Fruit fly (Drosophila melanogaster): ENCODE measurements around the gene CG1239.

CG1239 gene

dm6 chr3R:5736305-5736869 is 3.1 kb downstream of the CG1239 start, which contains the start of the genes CG2100 and CG1236 (continued):
- peak; percentile 78 for TF ChIP-seq Six4 (GFP tag; optimal IDR thresholded peaks at IDR 0.05)
- peak; percentile 11 for TF ChIP-seq CG9609 (GFP tag; optimal IDR thresholded peaks at IDR 0.05)
- TF ChIP-seq Sry-β (GFP tag; optimal IDR thresholded peaks at IDR 0.05): peak; percentile 29
- no peak for TF ChIP-seq vnd (GFP tag; IDR thresholded peaks at IDR 0.05; ENCODE audit: partially characterized antibody)
- TF ChIP-seq stc (GFP tag; IDR thresholded peaks at IDR 0.05): peak; percentile 56
- TF ChIP-seq her (GFP tag; optimal IDR thresholded peaks at IDR 0.05): no peak
- TF ChIP-seq kay (GFP tag; optimal IDR thresholded peaks at IDR 0.05): peak; percentile 24
- TF ChIP-seq ci (GFP tag; IDR thresholded peaks at IDR 0.05): no peak; the same call in 2 of the 3 replicates
- TF ChIP-seq unc-4 (GFP tag; IDR thresholded peaks at IDR 0.05; ENCODE audit: partially characterized antibody): no peak
- TF ChIP-seq Trl (optimal IDR thresholded peaks at IDR 0.05): no peak
- TF ChIP-seq Trl (GFP tag; optimal IDR thresholded peaks at IDR 0.05): peak; percentile 14
- peak; percentile 75 for TF ChIP-seq al (GFP tag; IDR thresholded peaks at IDR 0.05)
- no peak for TF ChIP-seq luna (GFP tag; optimal IDR thresholded peaks at IDR 0.05)
- TF ChIP-seq TFAM (GFP tag; optimal IDR thresholded peaks at IDR 0.05): no peak
- TF ChIP-seq Ssrp (tag; optimal IDR thresholded peaks at IDR 0.05): peak; percentile 90
- TF ChIP-seq HLHmδ (GFP tag; optimal IDR thresholded peaks at IDR 0.05): no peak
- TF ChIP-seq br (optimal IDR thresholded peaks at IDR 0.05): no peak
- TF ChIP-seq sob (GFP tag; IDR thresholded peaks at IDR 0.05): peak; percentile 75
- no peak for TF ChIP-seq CG31365 (tag; optimal IDR thresholded peaks at IDR 0.05)
- TF ChIP-seq gsb (GFP tag; IDR thresholded peaks at IDR 0.05): no peak
- peak; percentile 77 for TF ChIP-seq Drgx (GFP tag; IDR thresholded peaks at IDR 0.05)
- TF ChIP-seq NfI (GFP tag; optimal IDR thresholded peaks at IDR 0.05): peak; percentile 85
- peak; percentile 94 for TF ChIP-seq CG8924 (tag; optimal IDR thresholded peaks at IDR 0.05)
- TF ChIP-seq peb (GFP tag; IDR thresholded peaks at IDR 0.05): 0 out of 2 replicates have a peak, but pooled peaks have one; percentile 19
- peak; percentile 91 for TF ChIP-seq bcd (GFP tag; optimal IDR thresholded peaks at IDR 0.05)
- no peak for TF ChIP-seq CG8089 (GFP tag; optimal IDR thresholded peaks at IDR 0.05)
- peak; percentile 71 for TF ChIP-seq CG12104 (GFP tag; optimal IDR thresholded peaks at IDR 0.05)
- peak; percentile 11 for TF ChIP-seq CG9876 (GFP tag; optimal IDR thresholded peaks at IDR 0.05)
- peak; percentile 32 for TF ChIP-seq Myb (GFP tag; optimal IDR thresholded peaks at IDR 0.05)
- TF ChIP-seq CG6683 (GFP tag; optimal IDR thresholded peaks at IDR 0.05): peak; percentile 67
- no peak for TF ChIP-seq dati (GFP tag; IDR thresholded peaks at IDR 0.05)
- peak; percentile 76 for TF ChIP-seq Fer3 (tag; optimal IDR thresholded peaks at IDR 0.05)
- peak; percentile 28 for TF ChIP-seq pzg (GFP tag; optimal IDR thresholded peaks at IDR 0.05)
- no peak for TF ChIP-seq CG17912 (GFP tag; optimal IDR thresholded peaks at IDR 0.05)
- peak; percentile 65 for TF ChIP-seq sd (tag; optimal IDR thresholded peaks at IDR 0.05)
- 0 out of 2 replicates have a peak, but pooled peaks have one; percentile 70 for TF ChIP-seq CG32767 (GFP tag; IDR thresholded peaks at IDR 0.05)
- peak; percentile 79 for TF ChIP-seq ewg (GFP tag; optimal IDR thresholded peaks at IDR 0.05)
- no peak for TF ChIP-seq Scr (GFP tag; IDR thresholded peaks at IDR 0.05; ENCODE audit: partially characterized antibody)
- TF ChIP-seq Bdp1 (GFP tag; optimal IDR thresholded peaks at IDR 0.05): peak; percentile 19
- no peak for TF ChIP-seq crol (GFP tag; IDR thresholded peaks at IDR 0.05)
- peak; percentile 83 for TF ChIP-seq Blimp-1 (GFP tag; optimal IDR thresholded peaks at IDR 0.05)
- peak; percentile 76 for TF ChIP-seq Spps (tag; optimal IDR thresholded peaks at IDR 0.05)
- no peak for TF ChIP-seq Dip2 (GFP tag; IDR thresholded peaks at IDR 0.05)
- peak; percentile 85 for TF ChIP-seq Hr3 (GFP tag; optimal IDR thresholded peaks at IDR 0.05)
- TF ChIP-seq Adf1 (GFP tag; IDR thresholded peaks at IDR 0.05): peak; percentile 40; the same call in 1 of the 2 replicates
- no peak for TF ChIP-seq Opbp (GFP tag; IDR thresholded peaks at IDR 0.05; ENCODE audit: partially characterized antibody)
- TF ChIP-seq emc (GFP tag; optimal IDR thresholded peaks at IDR 0.05): no peak
- TF ChIP-seq CG15073 (GFP tag; optimal IDR thresholded peaks at IDR 0.05): no peak
- peak; percentile 95 for TF ChIP-seq row (GFP tag; IDR thresholded peaks at IDR 0.05)
- peak; percentile 58 for TF ChIP-seq B-H1 (GFP tag; IDR thresholded peaks at IDR 0.05)
- TF ChIP-seq CG14710 (tag; optimal IDR thresholded peaks at IDR 0.05): peak; percentile 91
